Worm (Caenorhabditis elegans) whole organism, mixed stage, embryonic: Measurements from ENCODE around the gene str-57.

Experiments
- blmp-1 ChIP-seq: fragments of 150-350 bp; optimal IDR thresholded peaks from 2 replicates; lab custom pipeline; 2014; ENCODE audit warnings: missing biosample characterization, missing genetic modification characterization
- elt-3 ChIP-seq: fragments of 150-350 bp; optimal IDR thresholded peaks from 2 replicates; lab custom pipeline; 2014; ENCODE audit warnings: missing biosample characterization, missing genetic modification characterization
- mab-5 ChIP-seq: fragments of 150-350 bp; optimal IDR thresholded peaks from 2 replicates; lab custom pipeline; 2014; ENCODE audit warnings: missing biosample characterization, missing genetic modification characterization
- mep-1 ChIP-seq: fragments of 150-350 bp; optimal IDR thresholded peaks from 2 replicates; lab custom pipeline; 2017; ENCODE audit warnings: missing biosample characterization, missing genetic modification reagents, missing genetic modification characterization, inconsistent platforms
- nhr-12 ChIP-seq: fragments of 150-350 bp; optimal IDR thresholded peaks from 2 replicates; lab custom pipeline; 2014; ENCODE audit warnings: missing biosample characterization, missing genetic modification characterization
- unc-120 ChIP-seq: sonication (generic microtip); optimal IDR thresholded peaks from 2 replicates; lab custom pipeline; 2017; ENCODE audit warnings: missing genetic modification characterization, missing compliant biosample characterization; ENCODE audit not compliant: poor library complexity, severe bottlenecking
- unc-62 ChIP-seq: fragments of 150-350 bp; optimal IDR thresholded peaks from 2 replicates; lab custom pipeline; 2014; ENCODE audit warnings: missing biosample characterization, missing genetic modification reagents, missing genetic modification characterization

ce11 chrV:15880033-15880432 is 9.6 kb downstream of the str-57 start:
- TF ChIP-seq elt-3 (tag; lab: Kevin White, UChicago) (no peak), unc-62 (GFP tag; lab: Kevin White, UChicago) (no peak), mep-1 (tag; lab: Kevin White, UChicago) (no peak), mab-5 (tag; lab: Kevin White, UChicago) (no peak), nhr-12 (tag; lab: Kevin White, UChicago) (no peak), blmp-1 (no peak), unc-120 (no peak)
